Fruit fly (Drosophila melanogaster) whole organism, adult: ENCODE data around the gene foi.

Source experiments
- CG11617 ChIP-seq: fragments of 200-800 bp; sonication (Bioruptor generic); optimal IDR thresholded peaks from 2 replicates; lab custom pipeline; 2017; ENCODE audit warnings: mild to moderate bottlenecking, missing biosample characterization, missing genetic modification reagents, missing genetic modification characterization
- CG12768 ChIP-seq: fragments of 200-800 bp; sonication (Bioruptor generic); optimal IDR thresholded peaks from 2 replicates; lab custom pipeline; 2017; ENCODE audit warnings: missing biosample characterization, missing genetic modification characterization, mild to moderate bottlenecking, moderate library complexity, missing genetic modification reagents
- CG14711 ChIP-seq: fragments of 200-800 bp; sonication (Bioruptor generic); optimal IDR thresholded peaks from 2 replicates; lab custom pipeline; 2018; ENCODE audit warnings: missing biosample characterization, mild to moderate bottlenecking, missing genetic modification characterization, moderate library complexity
- CG1620 ChIP-seq: fragments of 200-800 bp; sonication (Bioruptor generic); optimal IDR thresholded peaks from 2 replicates; lab custom pipeline; 2016; ENCODE audit warnings: missing biosample characterization, missing genetic modification characterization
- CG33017 ChIP-seq: fragments of 200-800 bp; sonication (Bioruptor generic); optimal IDR thresholded peaks from 2 replicates; lab custom pipeline; 2018; ENCODE audit warnings: missing biosample characterization, mild to moderate bottlenecking, missing genetic modification characterization, moderate library complexity
- CG5204 ChIP-seq: fragments of 200-800 bp; sonication (Bioruptor generic); optimal IDR thresholded peaks from 2 replicates; lab custom pipeline; 2016; ENCODE audit warnings: missing biosample characterization, missing genetic modification characterization
- CG7045 ChIP-seq: fragments of 200-800 bp; sonication (Bioruptor generic); optimal IDR thresholded peaks from 2 replicates; lab custom pipeline; 2017; ENCODE audit warnings: missing biosample characterization, mild to moderate bottlenecking, missing genetic modification characterization
- CG7101 ChIP-seq: fragments of 200-800 bp; sonication (Bioruptor generic); optimal IDR thresholded peaks from 2 replicates; lab custom pipeline; 2018; ENCODE audit warnings: missing biosample characterization, mild to moderate bottlenecking, missing genetic modification characterization, moderate library complexity
- Clk ChIP-seq: fragments of 200-800 bp; sonication (Bioruptor generic); optimal IDR thresholded peaks from 2 replicates; lab custom pipeline; 2017; ENCODE audit warnings: missing biosample characterization, missing genetic modification characterization
- Crg-1 ChIP-seq: fragments of 200-800 bp; sonication (Bioruptor generic); optimal IDR thresholded peaks from 2 replicates; lab custom pipeline; 2016; ENCODE audit warnings: missing biosample characterization, missing genetic modification characterization
- Hr96 ChIP-seq: fragments of 200-800 bp; sonication (Bioruptor generic); optimal IDR thresholded peaks from 2 replicates; lab custom pipeline; 2016; ENCODE audit warnings: missing biosample characterization, missing genetic modification characterization
- Mnt ChIP-seq: fragments of 200-800 bp; sonication (Bioruptor generic); optimal IDR thresholded peaks from 2 replicates; lab custom pipeline; 2016; ENCODE audit warnings: missing biosample characterization, mild to moderate bottlenecking, missing genetic modification characterization
- bab1 ChIP-seq: fragments of 200-800 bp; sonication (Bioruptor generic); optimal IDR thresholded peaks from 3 replicates; lab custom pipeline; 2019; ENCODE audit warnings: missing biosample characterization, mild to moderate bottlenecking, missing genetic modification characterization, moderate library complexity
- cic ChIP-seq: fragments of 200-800 bp; sonication (Bioruptor generic); optimal IDR thresholded peaks from 2 replicates; lab custom pipeline; 2017; ENCODE audit warnings: missing biosample characterization, mild to moderate bottlenecking, missing genetic modification characterization, moderate library complexity
- cnc ChIP-seq, 2 experiments: fragments of >200 bp; optimal IDR thresholded peaks; 2 replicates each; lab custom pipeline; 2017
- kay ChIP-seq: fragments of 200-800 bp; sonication (Bioruptor generic); peaks from one replicate; lab custom pipeline; 2016; ENCODE audit warnings: missing biosample characterization, missing genetic modification characterization, borderline replicate concordance
- ovo ChIP-seq: fragments of 200-800 bp; sonication (Bioruptor generic); optimal IDR thresholded peaks from 2 replicates; lab custom pipeline; 2016; ENCODE audit warnings: missing biosample characterization, missing genetic modification characterization
- pad ChIP-seq: fragments of 200-800 bp; sonication (Bioruptor generic); optimal IDR thresholded peaks from 3 replicates; lab custom pipeline; 2017; ENCODE audit warnings: missing biosample characterization, missing genetic modification characterization, mild to moderate bottlenecking, moderate library complexity, missing genetic modification reagents
- tj ChIP-seq: fragments of 200-800 bp; sonication (Bioruptor generic); optimal IDR thresholded peaks from 3 replicates; lab custom pipeline; 2017; ENCODE audit warnings: missing biosample characterization, mild to moderate bottlenecking, missing genetic modification characterization, moderate library complexity
- toe ChIP-seq: fragments of 200-800 bp; sonication (Bioruptor generic); optimal IDR thresholded peaks from 2 replicates; lab custom pipeline; 2016; ENCODE audit warnings: missing biosample characterization, missing genetic modification characterization

The foi gene

DNA sequence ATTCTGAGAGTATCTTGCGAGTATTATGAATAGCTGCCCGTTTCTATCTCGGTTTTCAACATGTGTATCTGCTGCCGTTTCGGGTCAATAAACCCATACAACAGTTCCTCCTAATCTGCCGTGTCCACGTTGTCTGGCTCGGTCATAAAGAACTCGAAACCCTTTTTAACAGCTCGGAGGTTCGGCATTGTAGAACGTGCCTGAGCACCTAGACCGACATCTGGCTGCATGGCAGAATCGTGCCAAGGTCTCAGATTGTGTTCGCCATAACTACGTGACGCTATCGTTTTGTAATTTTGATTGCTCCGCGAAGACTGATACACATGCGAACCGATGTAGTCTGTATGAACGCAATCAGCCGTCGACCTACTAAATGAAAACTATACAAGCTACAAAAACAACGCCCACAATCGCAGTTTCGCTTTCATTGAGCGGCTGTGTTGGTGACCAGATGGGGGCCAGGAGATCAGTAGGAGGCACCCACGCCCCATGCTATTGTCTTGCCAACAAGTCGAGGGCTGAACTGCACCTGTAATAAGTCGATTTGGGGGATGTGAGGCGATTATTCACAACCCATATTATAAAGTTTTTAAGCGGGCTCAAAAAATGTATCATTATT lies 29.1 kb downstream of the foi start:
- TF ChIP-seq CG14711: no peak
- peak; percentile 22 for TF ChIP-seq cic
- no peak for TF ChIP-seq kay (GFP tag; lab: Kevin White, UChicago)
- no peak for TF ChIP-seq CG33017
- TF ChIP-seq ovo (GFP tag; lab: Kevin White, UChicago): no peak
- no peak for TF ChIP-seq Clk (GFP tag; lab: Kevin White, UChicago)
- no peak for TF ChIP-seq Hr96 (GFP tag; lab: Kevin White, UChicago)
- no peak for TF ChIP-seq pad

DNA sequence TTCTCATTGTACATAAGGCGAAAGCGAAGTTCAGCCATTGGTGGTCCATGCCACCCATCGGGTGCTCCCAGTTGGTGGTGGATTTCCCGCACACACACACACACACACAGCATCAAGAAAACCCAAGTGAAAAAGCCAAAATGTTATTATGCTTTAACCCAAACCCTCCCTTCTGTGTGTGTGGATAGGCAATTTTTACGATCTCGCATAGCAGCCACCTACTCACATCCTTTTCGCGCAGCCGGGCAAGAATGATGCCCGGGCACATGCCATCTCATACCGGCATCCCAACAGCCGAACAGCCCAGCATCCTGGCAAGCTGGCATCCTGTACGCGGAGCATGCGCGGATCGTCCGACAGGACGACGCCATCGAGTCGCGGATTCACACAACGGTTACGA lies 32.0 kb downstream of the foi start:
- no peak for TF ChIP-seq cnc (optimal IDR thresholded peaks at IDR 0.05; lab: Kevin White, UChicago)
- no peak for TF ChIP-seq cic
- TF ChIP-seq CG33017: no peak
- TF ChIP-seq tj (GFP tag; lab: Kevin White, UChicago): no peak

DNA sequence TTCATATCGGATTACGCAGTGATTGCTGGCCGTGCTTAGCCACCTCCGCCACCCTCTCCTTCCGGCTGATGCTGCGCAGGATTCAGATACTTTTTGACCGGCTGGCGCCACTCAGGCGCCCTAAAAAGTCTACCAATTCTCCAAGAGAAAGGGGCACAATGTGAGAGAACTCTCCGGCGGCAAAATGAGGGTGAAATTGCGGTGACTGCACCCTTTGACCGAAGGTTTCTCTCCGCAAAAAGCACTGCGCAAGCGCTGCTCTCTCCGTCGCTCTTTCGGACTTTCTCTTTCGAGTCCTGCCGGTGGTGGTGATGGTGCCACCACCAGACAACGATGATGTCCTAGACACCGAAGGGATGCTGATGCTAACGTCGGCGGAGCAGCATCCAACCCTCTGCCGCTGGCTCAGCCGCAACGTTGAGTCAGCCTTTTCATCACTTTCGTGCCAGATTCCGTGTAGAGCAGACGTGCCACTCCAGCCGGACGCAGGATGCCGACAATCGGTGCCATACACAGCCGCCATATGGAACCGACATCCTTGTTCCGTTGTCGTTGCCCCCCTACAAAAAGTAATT lies 34.8 kb downstream of the foi start:
- no peak for TF ChIP-seq Mnt (GFP tag; lab: Kevin White, UChicago)
- no peak for TF ChIP-seq tj (GFP tag; lab: Kevin White, UChicago)
- no peak for TF ChIP-seq Clk (GFP tag; lab: Kevin White, UChicago)
- TF ChIP-seq CG14711: no peak

dm6 chr3L:8560637-8561036 lies 35.6 kb downstream of the foi start:
- no peak for TF ChIP-seq Clk (GFP tag; lab: Kevin White, UChicago)

dm6 chr3L:8575844-8576842 lies 51.1 kb downstream of the foi start, which contains the start of the genes CG6638 and CG43078:
Gene CG6638 (minus strand): TSS chr3L:8576078.
Gene CG43078 (plus strand): TSS chr3L:8576808.
- peak; percentile 1 for TF ChIP-seq cic
- no peak for TF ChIP-seq tj (GFP tag; lab: Kevin White, UChicago)
- no peak for TF ChIP-seq CG1620 (GFP tag; lab: Kevin White, UChicago)
- TF ChIP-seq CG12768 (GFP tag; lab: Kevin White, UChicago): peak; percentile 29
- peak; percentile 85 for TF ChIP-seq Mnt (GFP tag; lab: Kevin White, UChicago)
- peak; percentile 70 for TF ChIP-seq kay (GFP tag; lab: Kevin White, UChicago)
- TF ChIP-seq CG14711: peak; percentile 37
- TF ChIP-seq CG11617 (GFP tag; lab: Kevin White, UChicago): peak; percentile 57
- TF ChIP-seq pad: no peak
- peak; percentile 26 for TF ChIP-seq CG7101
- TF ChIP-seq Crg-1 (GFP tag; lab: Kevin White, UChicago): no peak
- no peak for TF ChIP-seq CG33017
- peak; percentile 20 for TF ChIP-seq CG7045 (GFP tag; lab: Kevin White, UChicago)
- no peak for TF ChIP-seq toe (GFP tag; lab: Kevin White, UChicago)

- TF ChIP-seq CG7101 (no peak), CG33017 (peak; percentile 13), CG12768 (GFP tag; lab: Kevin White, UChicago) (peak; percentile 10), CG11617 (GFP tag; lab: Kevin White, UChicago) (no peak), bab1 (GFP tag; lab: Kevin White, UChicago) (no peak), tj (GFP tag; lab: Kevin White, UChicago) (no peak), Hr96 (GFP tag; lab: Kevin White, UChicago) (peak; percentile 15), Mnt (GFP tag; lab: Kevin White, UChicago) (peak; percentile 22)
Measured at dm6 chr3L:8578470-8578869, 53.4 kb downstream of the foi start.

- no peak for TF ChIP-seq Crg-1 (GFP tag; lab: Kevin White, UChicago)
- no peak for TF ChIP-seq ovo (GFP tag; lab: Kevin White, UChicago)
- TF ChIP-seq CG11617 (GFP tag; lab: Kevin White, UChicago): no peak
Measured at dm6 chr3L:8579513-8579912, 54.5 kb downstream of the foi start.

DNA sequence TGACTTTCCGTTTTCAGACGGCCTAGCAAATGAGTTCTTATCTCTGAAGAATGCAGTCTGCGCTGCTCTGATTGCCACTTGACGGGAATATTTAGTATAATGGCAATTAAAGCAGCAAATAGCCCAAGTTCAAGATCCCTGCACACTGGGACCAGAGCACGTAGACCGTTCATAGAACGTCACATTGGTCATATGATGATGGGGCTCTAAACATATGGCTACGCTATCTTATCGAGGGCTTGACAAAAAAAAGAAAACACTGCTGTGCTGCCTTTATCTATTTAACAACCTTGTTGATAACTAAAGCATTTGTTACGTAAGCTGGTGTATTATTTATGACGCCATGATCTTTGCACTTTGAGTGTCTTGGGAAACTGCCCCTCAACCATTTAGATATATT lies 55.7 kb downstream of the foi start:
- TF ChIP-seq CG7045 (GFP tag; lab: Kevin White, UChicago): peak; percentile 20
- peak; percentile 74 for TF ChIP-seq cic
- TF ChIP-seq Mnt (GFP tag; lab: Kevin White, UChicago): no peak
- TF ChIP-seq CG1620 (GFP tag; lab: Kevin White, UChicago): no peak
- no peak for TF ChIP-seq CG14711
- no peak for TF ChIP-seq CG12768 (GFP tag; lab: Kevin White, UChicago)
- peak; percentile 51 for TF ChIP-seq CG33017
- TF ChIP-seq kay (GFP tag; lab: Kevin White, UChicago): peak; percentile 88
- TF ChIP-seq bab1 (GFP tag; lab: Kevin White, UChicago): no peak
- TF ChIP-seq CG7101: no peak
- peak; percentile 39 for TF ChIP-seq Hr96 (GFP tag; lab: Kevin White, UChicago)
- TF ChIP-seq tj (GFP tag; lab: Kevin White, UChicago): no peak
- TF ChIP-seq toe (GFP tag; lab: Kevin White, UChicago): no peak
- peak; percentile 47 for TF ChIP-seq CG5204
- TF ChIP-seq CG11617 (GFP tag; lab: Kevin White, UChicago): peak; percentile 30
- TF ChIP-seq pad: no peak
